Fruit fly (Drosophila melanogaster) whole organism, prepupa: ENCODE data around the gene CG18547.

Source experiments
- Blimp-1 ChIP-seq: fragments of 200-800 bp; sonication (Bioruptor generic); optimal IDR thresholded peaks from 3 replicates; lab custom pipeline; 2017; ENCODE audit warnings: missing biosample characterization, missing genetic modification characterization, mild to moderate bottlenecking, moderate library complexity, missing genetic modification reagents
- CG10631 ChIP-seq: fragments of 200-800 bp; sonication (Bioruptor generic); optimal IDR thresholded peaks from 2 replicates; lab custom pipeline; 2016; ENCODE audit warnings: missing biosample characterization, missing genetic modification characterization
- CG10669 ChIP-seq: fragments of 200-800 bp; sonication (Bioruptor generic); optimal IDR thresholded peaks from 3 replicates; lab custom pipeline; 2018; ENCODE audit warnings: missing biosample characterization, mild to moderate bottlenecking, missing genetic modification characterization, moderate library complexity
- CG11294 ChIP-seq: fragments of 200-800 bp; sonication (Bioruptor generic); IDR thresholded peaks from 2 replicates; pipeline ENCODE4 v1.3.6; 2022; ENCODE audit warnings: missing biosample characterization, missing genetic modification characterization
- CG11762 ChIP-seq: fragments of 200-800 bp; sonication (Bioruptor generic); optimal IDR thresholded peaks from 3 replicates; lab custom pipeline; 2016; ENCODE audit warnings: missing biosample characterization, missing genetic modification characterization; ENCODE audit not compliant: insufficient read depth
- CG15336 ChIP-seq: fragments of 200-800 bp; sonication (Bioruptor generic); IDR thresholded peaks from 2 replicates; pipeline ENCODE4 v1.3.6; 2022; ENCODE audit warnings: missing biosample characterization, missing genetic modification characterization
- CG1621 ChIP-seq: fragments of 200-800 bp; sonication (Bioruptor generic); optimal IDR thresholded peaks from 3 replicates; lab custom pipeline; 2018; ENCODE audit warnings: missing biosample characterization, mild to moderate bottlenecking, missing genetic modification characterization
- CG16779 ChIP-seq: fragments of 200-800 bp; sonication (Bioruptor generic); optimal IDR thresholded peaks from 3 replicates; lab custom pipeline; 2017; ENCODE audit warnings: missing biosample characterization, mild to moderate bottlenecking, missing genetic modification characterization
- CG3032 ChIP-seq: fragments of 200-800 bp; optimal IDR thresholded peaks from 2 replicates; lab custom pipeline; 2019; ENCODE audit warnings: missing biosample characterization, mild to moderate bottlenecking, missing genetic modification characterization, moderate library complexity
- CG32006 ChIP-seq: fragments of 200-800 bp; sonication (Bioruptor generic); optimal IDR thresholded peaks from 3 replicates; lab custom pipeline; 2017; ENCODE audit warnings: missing biosample characterization, mild to moderate bottlenecking, missing genetic modification characterization
- CG34406 ChIP-seq: fragments of 200-800 bp; sonication (Bioruptor generic); optimal IDR thresholded peaks from 3 replicates; lab custom pipeline; 2016; ENCODE audit warnings: missing biosample characterization, missing genetic modification characterization
- CG3919 ChIP-seq: fragments of 200-800 bp; sonication (Bioruptor generic); optimal IDR thresholded peaks from 3 replicates; lab custom pipeline; 2016; ENCODE audit warnings: missing biosample characterization, missing genetic modification characterization
- CG4318 ChIP-seq: fragments of 200-800 bp; sonication (Bioruptor generic); optimal IDR thresholded peaks from 3 replicates; lab custom pipeline; 2017; ENCODE audit warnings: missing biosample characterization, mild to moderate bottlenecking, missing genetic modification characterization
- CG6276 ChIP-seq: fragments of 200-800 bp; sonication (Bioruptor generic); optimal IDR thresholded peaks from 2 replicates; lab custom pipeline; 2017; ENCODE audit warnings: missing biosample characterization, mild to moderate bottlenecking, missing genetic modification characterization
- CG6792 ChIP-seq: fragments of 200-800 bp; sonication (Bioruptor generic); optimal IDR thresholded peaks from 3 replicates; lab custom pipeline; 2016; ENCODE audit warnings: missing biosample characterization, missing genetic modification characterization
- CG6808 ChIP-seq: fragments of 200-800 bp; sonication (Bioruptor generic); optimal IDR thresholded peaks from 3 replicates; lab custom pipeline; 2017; ENCODE audit warnings: missing biosample characterization, missing genetic modification characterization, mild to moderate bottlenecking, moderate library complexity, missing genetic modification reagents
- CG6854 ChIP-seq: fragments of 200-800 bp; sonication (Bioruptor generic); optimal IDR thresholded peaks from 2 replicates; lab custom pipeline; 2017; ENCODE audit warnings: missing biosample characterization, mild to moderate bottlenecking, missing genetic modification characterization
- CG7368 ChIP-seq: fragments of 200-800 bp; sonication (Bioruptor generic); optimal IDR thresholded peaks from 3 replicates; lab custom pipeline; 2016; ENCODE audit warnings: missing biosample characterization, missing genetic modification characterization
- CG8319 ChIP-seq: fragments of 200-800 bp; sonication (Bioruptor generic); optimal IDR thresholded peaks from 3 replicates; lab custom pipeline; 2016; ENCODE audit warnings: missing biosample characterization, missing genetic modification characterization
- CG8632 ChIP-seq: fragments of 200-800 bp; sonication (Bioruptor generic); optimal IDR thresholded peaks from 3 replicates; lab custom pipeline; 2016; ENCODE audit warnings: missing biosample characterization, missing genetic modification characterization
- CG9139 ChIP-seq: fragments of 200-800 bp; sonication (Bioruptor generic); optimal IDR thresholded peaks from 3 replicates; lab custom pipeline; 2017; ENCODE audit warnings: missing biosample characterization, mild to moderate bottlenecking, missing genetic modification characterization
- Eip78C ChIP-seq: fragments of 200-800 bp; sonication (Bioruptor generic); peaks from one replicate; lab custom pipeline; 2016; ENCODE audit warnings: missing biosample characterization, missing genetic modification characterization
- Eip93F ChIP-seq: fragments of 200-800 bp; sonication (Bioruptor generic); optimal IDR thresholded peaks from 2 replicates; lab custom pipeline; 2016; ENCODE audit warnings: missing biosample characterization, mild to moderate bottlenecking, missing genetic modification characterization
- Ets21C ChIP-seq: fragments of 200-800 bp; sonication (Bioruptor generic); optimal IDR thresholded peaks from 3 replicates; lab custom pipeline; 2016; ENCODE audit warnings: missing biosample characterization, missing genetic modification characterization
- Ets96B ChIP-seq: fragments of 200-800 bp; optimal IDR thresholded peaks from 2 replicates; lab custom pipeline; 2019; ENCODE audit warnings: missing biosample characterization, mild to moderate bottlenecking, missing genetic modification characterization, moderate library complexity
- Gug ChIP-seq: fragments of 200-800 bp; sonication (Bioruptor generic); IDR thresholded peaks from 2 replicates; pipeline ENCODE4 v1.3.6; 2022; ENCODE audit warnings: missing biosample characterization, missing genetic modification characterization
- Hr38 ChIP-seq: sonication (Bioruptor generic); optimal IDR thresholded peaks from 2 replicates; lab custom pipeline; 2016; ENCODE audit warnings: missing biosample characterization, missing genetic modification characterization
- Hr4 ChIP-seq: fragments of 200-800 bp; sonication (Bioruptor generic); optimal IDR thresholded peaks from 3 replicates; lab custom pipeline; 2016; ENCODE audit warnings: missing biosample characterization, missing genetic modification characterization
- Lpt ChIP-seq: fragments of 200-800 bp; sonication (Bioruptor generic); optimal IDR thresholded peaks from 3 replicates; lab custom pipeline; 2016; ENCODE audit warnings: missing biosample characterization, missing genetic modification characterization
- Met ChIP-seq: fragments of 200-800 bp; sonication (Bioruptor generic); optimal IDR thresholded peaks from 3 replicates; lab custom pipeline; 2016; ENCODE audit warnings: missing biosample characterization, missing genetic modification characterization
- OdsH ChIP-seq: fragments of 200-800 bp; sonication (Bioruptor generic); optimal IDR thresholded peaks from 3 replicates; lab custom pipeline; 2016; ENCODE audit warnings: missing biosample characterization, missing genetic modification characterization
- Smox ChIP-seq: fragments of 200-800 bp; sonication (Bioruptor generic); optimal IDR thresholded peaks from 3 replicates; lab custom pipeline; 2016; ENCODE audit warnings: missing biosample characterization, missing genetic modification characterization
- Sox102F ChIP-seq: fragments of 200-800 bp; sonication (Bioruptor generic); optimal IDR thresholded peaks from 2 replicates; lab custom pipeline; 2016; ENCODE audit warnings: missing biosample characterization, mild to moderate bottlenecking, missing genetic modification characterization
- Sox14 ChIP-seq: fragments of 200-800 bp; sonication (Bioruptor generic); optimal IDR thresholded peaks from 3 replicates; lab custom pipeline; 2016; ENCODE audit warnings: missing biosample characterization, missing genetic modification characterization
- achi ChIP-seq: fragments of 200-800 bp; sonication (Bioruptor generic); optimal IDR thresholded peaks from 3 replicates; lab custom pipeline; 2016; ENCODE audit warnings: missing biosample characterization, missing genetic modification characterization
- acj6 ChIP-seq: fragments of 200-800 bp; sonication (Bioruptor generic); optimal IDR thresholded peaks from 3 replicates; lab custom pipeline; 2016; ENCODE audit warnings: missing biosample characterization, missing genetic modification characterization
- cyc ChIP-seq: fragments of 200-800 bp; sonication (Bioruptor generic); optimal IDR thresholded peaks from 3 replicates; lab custom pipeline; 2016; ENCODE audit warnings: missing biosample characterization, missing genetic modification characterization
- dac ChIP-seq: fragments of 200-800 bp; sonication (Bioruptor generic); optimal IDR thresholded peaks from 2 replicates; lab custom pipeline; 2017; ENCODE audit warnings: missing biosample characterization, mild to moderate bottlenecking, missing genetic modification characterization
- dsx ChIP-seq: fragments of 200-800 bp; optimal IDR thresholded peaks from 3 replicates; lab custom pipeline; 2019; ENCODE audit warnings: missing biosample characterization, mild to moderate bottlenecking, missing genetic modification characterization, moderate library complexity; ENCODE audit not compliant: poor library complexity, severe bottlenecking
- eg ChIP-seq: fragments of 200-800 bp; sonication (Bioruptor generic); IDR thresholded peaks from 3 replicates; pipeline ENCODE4 v1.3.6; 2022; ENCODE audit warnings: missing biosample characterization, missing genetic modification characterization
- esn ChIP-seq: fragments of 200-800 bp; sonication (Bioruptor generic); optimal IDR thresholded peaks from 2 replicates; lab custom pipeline; 2016; ENCODE audit warnings: missing biosample characterization, mild to moderate bottlenecking, missing genetic modification characterization, moderate library complexity
- fd59A ChIP-seq: fragments of 200-800 bp; sonication (Bioruptor generic); optimal IDR thresholded peaks from 2 replicates; lab custom pipeline; 2017; ENCODE audit warnings: missing biosample characterization, mild to moderate bottlenecking, missing genetic modification characterization, missing genetic modification reagents
- fd85E ChIP-seq: fragments of 200-800 bp; sonication (Bioruptor generic); optimal IDR thresholded peaks from 3 replicates; lab custom pipeline; 2016; ENCODE audit warnings: missing biosample characterization, missing genetic modification characterization
- fkh ChIP-seq: fragments of 200-800 bp; sonication (Bioruptor generic); optimal IDR thresholded peaks from 3 replicates; lab custom pipeline; 2017; ENCODE audit warnings: missing biosample characterization, mild to moderate bottlenecking, missing genetic modification characterization, moderate library complexity
- lz ChIP-seq: fragments of 200-800 bp; sonication (Bioruptor generic); optimal IDR thresholded peaks from 3 replicates; lab custom pipeline; 2016; ENCODE audit warnings: missing biosample characterization, missing genetic modification characterization
- pdm3 ChIP-seq: fragments of 200-800 bp; sonication (Bioruptor generic); optimal IDR thresholded peaks from 3 replicates; lab custom pipeline; 2016; ENCODE audit warnings: missing biosample characterization, missing genetic modification characterization
- salr ChIP-seq, 2 experiments: fragments of 200-800 bp; sonication (Bioruptor generic); optimal IDR thresholded peaks; 3 replicates each; lab custom pipeline; 2016 to 2018; ENCODE audit warnings: missing biosample characterization in 2 of 2, missing genetic modification characterization in 2 of 2, mild to moderate bottlenecking in 1 of 2
- spab ChIP-seq: fragments of 200-800 bp; sonication (Bioruptor generic); optimal IDR thresholded peaks from 2 replicates; lab custom pipeline; 2017; ENCODE audit warnings: missing biosample characterization, mild to moderate bottlenecking, missing genetic modification characterization, missing genetic modification reagents
- ss ChIP-seq, 2 experiments: fragments of 200-800 bp; sonication (Bioruptor generic); optimal IDR thresholded peaks; 2 replicates in 1 of 2; 3 replicates in 1 of 2; lab custom pipeline; 2017 to 2018; ENCODE audit warnings: mild to moderate bottlenecking in 2 of 2, missing biosample characterization in 2 of 2, missing genetic modification characterization in 2 of 2, moderate library complexity in 1 of 2
- svp ChIP-seq: fragments of 200-800 bp; sonication (Bioruptor generic); peaks from one replicate; lab custom pipeline; 2016; ENCODE audit warnings: missing biosample characterization, missing genetic modification characterization
- vri ChIP-seq: fragments of 200-800 bp; sonication (Bioruptor generic); optimal IDR thresholded peaks from 3 replicates; lab custom pipeline; 2016; ENCODE audit warnings: missing biosample characterization, mild to moderate bottlenecking, missing genetic modification characterization

CG18547 gene

dm6 chr3R:12010202-12010824 lies 30.1 kb upstream of the CG18547 start, which contains the start of the genes KLHL18 and GCC185:
KLHL18 (minus strand) TSS chr3R:12010434.
GCC185 (plus strand) TSS chr3R:12010772.
- TF ChIP-seq fkh (GFP tag; lab: Kevin White, UChicago) (peak; percentile 55), spab (GFP tag; lab: Kevin White, UChicago) (peak; percentile 38), Sox102F (GFP tag; lab: Kevin White, UChicago) (no peak), CG6276 (GFP tag; lab: Kevin White, UChicago) (no peak), CG7368 (GFP tag; lab: Kevin White, UChicago) (peak; percentile 52), CG32006 (peak; percentile 79), Eip93F (peak; percentile 12), CG3032 (tag; lab: Kevin White, UChicago) (peak; percentile 87), lz (GFP tag; lab: Kevin White, UChicago) (peak; percentile 88), Hr38 (GFP tag; lab: Kevin White, UChicago) (no peak), esn (GFP tag; lab: Kevin White, UChicago) (peak; percentile 87), CG11762 (GFP tag; lab: Kevin White, UChicago) (peak; percentile 59), dac (peak; percentile 49), CG11294 (GFP tag; lab: Robert Waterston, UW) (peak; percentile 35; the same call in 1 of the 2 replicates), CG10631 (GFP tag; lab: Kevin White, UChicago) (peak; percentile 91), Hr4 (GFP tag; lab: Kevin White, UChicago) (peak; percentile 83), Blimp-1 (peak; percentile 6), ss (GFP tag; optimal IDR thresholded peaks at IDR 0.05; lab: Kevin White, UChicago) (no peak), Gug (GFP tag; lab: Robert Waterston, UW) (peak; percentile 61), dsx (GFP tag; lab: Kevin White, UChicago) (no peak), OdsH (GFP tag; lab: Kevin White, UChicago) (peak; percentile 88), Smox (peak; percentile 83), vri (GFP tag; lab: Kevin White, UChicago) (no peak), CG1621 (tag; lab: Kevin White, UChicago) (no peak), CG6792 (GFP tag; lab: Kevin White, UChicago) (peak; percentile 67), CG9139 (GFP tag; lab: Kevin White, UChicago) (no peak), pdm3 (no peak), Sox14 (peak; percentile 75), CG16779 (tag; lab: Kevin White, UChicago) (no peak), CG3919 (GFP tag; lab: Kevin White, UChicago) (no peak), svp (GFP tag; lab: Kevin White, UChicago) (peak; percentile 94), Ets21C (GFP tag; lab: Kevin White, UChicago) (peak; percentile 82), Lpt (GFP tag; lab: Kevin White, UChicago) (peak; percentile 74), Eip78C (GFP tag; lab: Kevin White, UChicago) (no peak), achi (peak; percentile 77), CG8319 (peak; percentile 56), CG34406 (peak; percentile 74), CG6808 (GFP tag; lab: Kevin White, UChicago) (peak; percentile 37), eg (GFP tag; lab: Robert Waterston, UW) (peak; percentile 73), CG6854 (GFP tag; lab: Kevin White, UChicago) (no peak), cyc (peak; percentile 87), fd85E (GFP tag; lab: Kevin White, UChicago) (no peak), CG10669 (GFP tag; lab: Kevin White, UChicago) (peak; percentile 61), CG4318 (GFP tag; lab: Kevin White, UChicago) (no peak), CG8632 (GFP tag; lab: Kevin White, UChicago) (peak; percentile 55), CG15336 (GFP tag; lab: Robert Waterston, UW) (no peak), fd59A (GFP tag; lab: Kevin White, UChicago) (peak; percentile 27), acj6 (GFP tag; lab: Kevin White, UChicago) (peak; percentile 83), salr (GFP tag; optimal IDR thresholded peaks at IDR 0.05; lab: Kevin White, UChicago) (peak in 1 of 2 experiments; percentile 66), Ets96B (tag; lab: Kevin White, UChicago) (peak; percentile 75), Met (GFP tag; lab: Kevin White, UChicago) (peak; percentile 73)
